Fruit fly (Drosophila melanogaster): ENCODE results near the gene CG13983.
A peak's percentile ranks its signal among the peaks of the same experiment; 100 is the strongest.

The CG13983 gene

DNA sequence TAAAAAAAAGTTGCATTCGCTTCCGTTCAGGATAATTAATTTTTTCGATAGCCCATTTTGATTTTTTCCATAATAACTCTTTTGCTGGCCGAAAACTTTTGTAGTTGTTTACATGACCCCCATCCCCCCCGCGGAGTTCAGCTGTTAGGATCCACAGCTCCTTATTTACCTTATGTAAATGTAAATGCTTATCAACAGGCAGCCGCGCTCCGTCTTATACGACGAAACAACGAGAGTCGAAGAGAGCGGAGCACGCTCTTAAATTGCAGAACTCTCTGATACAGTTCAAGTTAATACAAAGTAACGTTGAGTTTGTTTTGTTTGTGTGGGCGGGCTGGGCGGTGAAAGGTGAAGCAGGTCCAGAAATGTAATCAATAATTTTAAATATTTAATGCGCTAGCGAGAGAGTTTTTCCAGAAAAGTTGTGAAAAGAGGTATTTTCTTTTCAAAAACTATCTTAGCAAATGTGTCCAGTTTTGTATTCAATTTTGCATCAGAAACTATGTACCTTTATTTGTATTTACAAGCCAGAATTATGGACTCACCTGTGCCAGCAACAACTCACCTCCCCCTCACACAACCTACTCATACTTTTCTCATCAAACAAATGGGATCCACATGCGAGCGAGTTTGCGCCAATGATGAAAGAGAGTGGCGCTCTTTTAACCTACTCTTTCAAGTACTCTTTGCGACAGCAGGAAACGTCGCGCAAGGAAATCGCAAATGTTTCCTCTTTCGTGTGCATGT lies 11.9 kb downstream of the CG13983 start (continued):
- TF ChIP-seq dmrt11E (tag; optimal IDR thresholded peaks at IDR 0.05), result peak; percentile 28
- no peak for TF ChIP-seq CG2678 (tag; optimal IDR thresholded peaks at IDR 0.05)
- no peak for TF ChIP-seq CG1603 (tag; optimal IDR thresholded peaks at IDR 0.05)
- no peak for TF ChIP-seq zfh2 (GFP tag; optimal IDR thresholded peaks at IDR 0.05)
- no peak for TF ChIP-seq CG18619 (GFP tag; optimal IDR thresholded peaks at IDR 0.05)
- no peak for TF ChIP-seq jumu (GFP tag; optimal IDR thresholded peaks at IDR 0.05)
- no peak for TF ChIP-seq ems (GFP tag; optimal IDR thresholded peaks at IDR 0.05)
- no peak for TF ChIP-seq kay (GFP tag; optimal IDR thresholded peaks at IDR 0.05)
- TF ChIP-seq Gug (GFP tag; IDR thresholded peaks at IDR 0.05), result no peak
- TF ChIP-seq gsb-n (tag; optimal IDR thresholded peaks at IDR 0.05), result no peak
- TF ChIP-seq gfzf (GFP tag; optimal IDR thresholded peaks at IDR 0.05), result no peak
- TF ChIP-seq Sox100B (GFP tag; optimal IDR thresholded peaks at IDR 0.05), result no peak
- TF ChIP-seq CG4360 (GFP tag; IDR thresholded peaks at IDR 0.05), result no peak
- no peak for TF ChIP-seq stwl (tag; optimal IDR thresholded peaks at IDR 0.05)
- no peak for TF ChIP-seq Sin3A (optimal IDR thresholded peaks at IDR 0.05)
- TF ChIP-seq CG15601 (tag; optimal IDR thresholded peaks at IDR 0.05), result peak; percentile 53
- TF ChIP-seq CG4854 (GFP tag; optimal IDR thresholded peaks at IDR 0.05), result no peak
- no peak for TF ChIP-seq CG6272 (GFP tag; IDR thresholded peaks at IDR 0.05)
- TF ChIP-seq CG10543 (GFP tag; optimal IDR thresholded peaks at IDR 0.05), result peak; percentile 27
- no peak for TF ChIP-seq CG6765 (GFP tag; optimal IDR thresholded peaks at IDR 0.05)
- no peak for TF ChIP-seq CG7839 (tag; optimal IDR thresholded peaks at IDR 0.05)
- TF ChIP-seq CG1529 (GFP tag; optimal IDR thresholded peaks at IDR 0.05), result no peak
- TF ChIP-seq amos (GFP tag; IDR thresholded peaks at IDR 0.05; ENCODE audit: partially characterized antibody), result no peak
- no peak for TF ChIP-seq TFAM (GFP tag; optimal IDR thresholded peaks at IDR 0.05)
- no peak for TF ChIP-seq CG15514 (GFP tag; optimal IDR thresholded peaks at IDR 0.05)
- no peak for TF ChIP-seq dan (GFP tag; IDR thresholded peaks at IDR 0.05)
- TF ChIP-seq da (GFP tag; optimal IDR thresholded peaks at IDR 0.05), result no peak
- TF ChIP-seq sima (GFP tag; optimal IDR thresholded peaks at IDR 0.05), result no peak
- no peak for TF ChIP-seq corto (GFP tag; optimal IDR thresholded peaks at IDR 0.05)
- TF ChIP-seq CG31441 (GFP tag; IDR thresholded peaks at IDR 0.05), result no peak
- no peak for TF ChIP-seq zen (tag; optimal IDR thresholded peaks at IDR 0.05)
- no peak for TF ChIP-seq z (GFP tag; IDR thresholded peaks at IDR 0.05)
- TF ChIP-seq trh (GFP tag; optimal IDR thresholded peaks at IDR 0.05), result no peak
- TF ChIP-seq Ssrp (tag; optimal IDR thresholded peaks at IDR 0.05), result no peak
- TF ChIP-seq Fer1 (GFP tag; optimal IDR thresholded peaks at IDR 0.05), result no peak
- TF ChIP-seq vfl (GFP tag; optimal IDR thresholded peaks at IDR 0.05), result no peak
- TF ChIP-seq CG10267 (tag; optimal IDR thresholded peaks at IDR 0.05), result no peak
- TF ChIP-seq ttk (GFP tag; IDR thresholded peaks at IDR 0.05), result no peak
- no peak for TF ChIP-seq pnt (GFP tag; optimal IDR thresholded peaks at IDR 0.05)
- TF ChIP-seq fd3F (GFP tag; optimal IDR thresholded peaks at IDR 0.05), result no peak
- TF ChIP-seq Kr (GFP tag; optimal IDR thresholded peaks at IDR 0.05), result no peak
- TF ChIP-seq CG5245 (GFP tag; optimal IDR thresholded peaks at IDR 0.05), result no peak
- no peak for TF ChIP-seq CG16815 (GFP tag; optimal IDR thresholded peaks at IDR 0.05)
- no peak for TF ChIP-seq CG34422 (GFP tag; IDR thresholded peaks at IDR 0.05)
- no peak for TF ChIP-seq Blimp-1 (GFP tag; optimal IDR thresholded peaks at IDR 0.05)
- TF ChIP-seq bab2 (GFP tag; optimal IDR thresholded peaks at IDR 0.05), result peak; percentile 17
- TF ChIP-seq Lpt (GFP tag; optimal IDR thresholded peaks at IDR 0.05), result no peak
- no peak for TF ChIP-seq org-1 (GFP tag; optimal IDR thresholded peaks at IDR 0.05)
- TF ChIP-seq CG31388 (GFP tag; optimal IDR thresholded peaks at IDR 0.05), result no peak
- TF ChIP-seq CG34224 (GFP tag; IDR thresholded peaks at IDR 0.05; ENCODE audit: partially characterized antibody), result no peak
- no peak for TF ChIP-seq dati (GFP tag; IDR thresholded peaks at IDR 0.05)

Measured in whole organism, embryonic.